Worm (Caenorhabditis elegans) whole organism, L3 larva: ENCODE measurements around the gene K02E2.6.

Experiments used
- ZK546.5 ChIP-seq: sonication (generic microtip); optimal IDR thresholded peaks from 2 replicates; lab custom pipeline; 2017; ENCODE audit warnings: missing biosample characterization, missing genetic modification characterization
- daf-12 ChIP-seq: fragments of 150-350 bp; optimal IDR thresholded peaks from 2 replicates; lab custom pipeline; 2014; ENCODE audit warnings: missing biosample characterization, missing genetic modification reagents, missing genetic modification characterization
- elt-3 ChIP-seq, 3 experiments: fragments of 150-350 bp in 1 of 3; sonication (generic microtip) in 2 of 3; optimal IDR thresholded peaks; 2 replicates in 2 of 3; 4 replicates in 1 of 3; lab custom pipeline; 2014 to 2017; ENCODE audit warnings: missing biosample characterization in 3 of 3, missing genetic modification characterization in 3 of 3
- lin-39 ChIP-seq: fragments of 150-350 bp; optimal IDR thresholded peaks from 2 replicates; lab custom pipeline; 2018; ENCODE audit warnings: missing biosample characterization, missing genetic modification reagents, missing genetic modification characterization
- nhr-77 ChIP-seq: fragments of 150-350 bp; optimal IDR thresholded peaks from 2 replicates; lab custom pipeline; 2014; ENCODE audit warnings: missing biosample characterization, missing genetic modification characterization
- pha-4 ChIP-seq: fragments of 150-350 bp; optimal IDR thresholded peaks from 2 replicates; lab custom pipeline; 2014; ENCODE audit warnings: missing biosample characterization, missing genetic modification reagents, missing genetic modification characterization
- pqm-1 ChIP-seq: fragments of 150-350 bp; optimal IDR thresholded peaks from 2 replicates; lab custom pipeline; 2017; ENCODE audit warnings: missing biosample characterization, missing genetic modification characterization, inconsistent platforms
- snpc-4 ChIP-seq: fragments of 150-350 bp; optimal IDR thresholded peaks from 2 replicates; lab custom pipeline; 2014; ENCODE audit warnings: missing biosample characterization, missing genetic modification characterization
- unc-62 ChIP-seq: fragments of 150-350 bp; sonication (generic microtip); optimal IDR thresholded peaks from 4 replicates; lab custom pipeline; 2014; ENCODE audit warnings: missing biosample characterization, missing genetic modification reagents, missing genetic modification characterization

ce11 chrV:20393773-20394172, 13.4 kb downstream of the K02E2.6 start, which contains the start of gene cnc-7:
- no peak for TF ChIP-seq unc-62 (GFP tag; lab: Kevin White, UChicago)
- no peak for TF ChIP-seq pha-4 (tag; lab: Kevin White, UChicago)
- TF ChIP-seq lin-39 (tag; lab: Kevin White, UChicago), result no peak
- TF ChIP-seq nhr-77 (tag; lab: Kevin White, UChicago), result no peak
- no peak for TF ChIP-seq pqm-1 (tag; lab: Kevin White, UChicago)
- no peak for TF ChIP-seq daf-12 (tag; lab: Kevin White, UChicago)
- TF ChIP-seq snpc-4 (tag; lab: Kevin White, UChicago), result no peak
- no peak for TF ChIP-seq elt-3 (tag; optimal IDR thresholded peaks at IDR 0.05; lab: Kevin White, UChicago)
- no peak for TF ChIP-seq ZK546.5 (tag; lab: Kevin White, UChicago)
